Worm (Caenorhabditis elegans) whole organism, midembryonic: Measurements from ENCODE around the gene C02F5.10.

ENCODE experiments used
- T22C8.4 ChIP-seq: fragments of 200-800 bp; sonication (Bioruptor generic); IDR thresholded peaks from 2 replicates; pipeline ENCODE4 v1.3.6; 2022; ENCODE audit warnings: missing genetic modification characterization, missing compliant biosample characterization
- cog-1 ChIP-seq: sonication (generic microtip); optimal IDR thresholded peaks from 2 replicates; lab custom pipeline; 2016; ENCODE audit warnings: missing genetic modification characterization, missing compliant biosample characterization
- flt-1 ChIP-seq: fragments of 200-800 bp; sonication (Bioruptor generic); IDR thresholded peaks from 2 replicates; pipeline ENCODE4 v1.3.6; 2022; ENCODE audit warnings: missing genetic modification characterization, missing compliant biosample characterization
- ref-1 ChIP-seq: fragments of 200-800 bp; sonication (Bioruptor generic); conservative IDR thresholded peaks from 2 replicates; pipeline ENCODE4 v1.3.6; 2022; ENCODE audit warnings: missing genetic modification reagents, missing genetic modification characterization, missing compliant biosample characterization
- tab-1 ChIP-seq: fragments of 200-800 bp; sonication (Bioruptor generic); IDR thresholded peaks from 2 replicates; pipeline ENCODE4 v1.3.6; 2022; ENCODE audit warnings: missing genetic modification characterization, missing compliant biosample characterization

DNA sequence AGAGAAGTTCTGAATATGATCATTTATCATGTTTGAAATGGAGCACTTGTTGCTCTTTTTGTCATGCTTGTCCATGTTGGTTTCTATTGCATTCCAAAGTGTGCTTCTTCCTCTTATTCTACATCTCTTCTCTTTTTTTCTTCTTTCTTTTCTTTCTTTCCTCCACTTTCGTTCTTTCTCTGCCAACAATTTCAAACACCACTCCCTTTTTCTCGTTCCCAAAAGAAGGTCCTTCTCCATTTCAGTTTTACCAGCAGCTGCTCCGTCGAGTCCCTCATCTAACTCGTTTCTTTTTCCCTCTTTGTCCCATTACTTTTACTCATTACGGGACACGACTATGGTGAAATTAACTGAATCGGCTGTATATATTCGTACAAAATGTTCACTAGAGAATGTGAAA, 5.7 kb upstream of the C02F5.10 start, which contains the start of gene F09G8.5:
- TF ChIP-seq flt-1 (GFP tag; lab: Robert Waterston, UW), result no peak
- no peak for TF ChIP-seq tab-1 (GFP tag; lab: Robert Waterston, UW)
- no peak for TF ChIP-seq T22C8.4 (GFP tag; lab: Robert Waterston, UW)
- TF ChIP-seq cog-1 (tag; lab: Kevin White, UChicago), result no peak
- TF ChIP-seq ref-1 (GFP tag; lab: Robert Waterston, UW), result no peak
